Worm (Caenorhabditis elegans) whole organism, L3 larva: Measurements from ENCODE around the gene F26F4.8.

Source experiments
- elt-3 ChIP-seq, 3 experiments: fragments of 150-350 bp in 1 of 3; sonication (generic microtip) in 2 of 3; optimal IDR thresholded peaks; 2 replicates in 2 of 3; 4 replicates in 1 of 3; lab custom pipeline; 2014 to 2017; ENCODE audit warnings: missing biosample characterization in 3 of 3, missing genetic modification characterization in 3 of 3
- fkh-10 ChIP-seq: sonication (generic microtip); optimal IDR thresholded peaks from 2 replicates; lab custom pipeline; 2017; ENCODE audit warnings: missing biosample characterization, missing genetic modification reagents, missing genetic modification characterization
- fos-1 ChIP-seq: fragments of 150-350 bp; optimal IDR thresholded peaks from 2 replicates; lab custom pipeline; 2014; ENCODE audit warnings: missing biosample characterization, missing genetic modification characterization
- jun-1 ChIP-seq: fragments of 150-350 bp; optimal IDR thresholded peaks from 2 replicates; lab custom pipeline; 2014; ENCODE audit warnings: missing biosample characterization, missing genetic modification reagents, missing genetic modification characterization
- lin-15B ChIP-seq: fragments of 150-350 bp; optimal IDR thresholded peaks from 2 replicates; lab custom pipeline; 2014; ENCODE audit warnings: missing biosample characterization, missing genetic modification characterization
- lin-39 ChIP-seq: fragments of 150-350 bp; optimal IDR thresholded peaks from 2 replicates; lab custom pipeline; 2018; ENCODE audit warnings: missing biosample characterization, missing genetic modification reagents, missing genetic modification characterization
- nfya-1 ChIP-seq: sonication (generic microtip); optimal IDR thresholded peaks from 2 replicates; lab custom pipeline; 2017; ENCODE audit warnings: missing genetic modification characterization, mild to moderate bottlenecking, missing compliant biosample characterization, antibody characterized with exemption, moderate library complexity; ENCODE audit not compliant: insufficient read depth
- nhr-12 ChIP-seq: fragments of 150-350 bp; optimal IDR thresholded peaks from 2 replicates; lab custom pipeline; 2014; ENCODE audit warnings: missing biosample characterization, missing genetic modification characterization
- nhr-237 ChIP-seq: fragments of 150-350 bp; optimal IDR thresholded peaks from 2 replicates; lab custom pipeline; 2014; ENCODE audit warnings: missing biosample characterization, missing genetic modification characterization
- nhr-28 ChIP-seq: fragments of 150-350 bp; optimal IDR thresholded peaks from 2 replicates; lab custom pipeline; 2014; ENCODE audit warnings: missing biosample characterization, missing genetic modification characterization
- ztf-11 ChIP-seq: fragments of 150-350 bp; optimal IDR thresholded peaks from 2 replicates; lab custom pipeline; 2014; ENCODE audit warnings: missing biosample characterization, missing genetic modification characterization

DNA sequence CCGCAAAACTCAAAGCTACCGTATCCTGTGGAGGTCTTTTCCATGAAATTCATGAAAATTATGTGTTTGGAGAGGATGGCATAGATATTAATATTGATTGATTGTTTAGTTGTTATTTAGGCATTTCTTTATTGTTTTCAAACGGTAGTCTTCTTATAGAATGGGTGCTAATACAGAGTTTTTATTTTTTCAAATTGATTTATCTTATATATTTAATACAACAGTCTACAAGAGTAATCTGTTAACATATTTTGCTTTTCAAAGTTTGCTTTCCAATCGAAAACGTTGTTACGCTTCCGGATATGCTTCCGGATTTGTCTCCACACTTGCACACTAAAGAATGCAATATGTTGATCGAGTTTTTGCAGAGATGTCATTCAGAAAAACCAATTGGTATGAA lies 38.5 kb downstream of the F26F4.8 start, which contains the start of gene C35D10.17:
- no peak for TF ChIP-seq nhr-12 (tag; lab: Kevin White, UChicago)
- TF ChIP-seq nhr-28 (tag; lab: Kevin White, UChicago): no peak
- no peak for TF ChIP-seq fkh-10 (GFP tag; lab: Kevin White, UChicago)
- no peak for TF ChIP-seq elt-3 (tag; optimal IDR thresholded peaks at IDR 0.05; lab: Kevin White, UChicago)
- TF ChIP-seq ztf-11 (tag; lab: Kevin White, UChicago): no peak
- TF ChIP-seq lin-15B (tag; lab: Kevin White, UChicago): no peak
- TF ChIP-seq nfya-1 (tag; lab: Kevin White, UChicago): no peak
- TF ChIP-seq nhr-237 (tag; lab: Kevin White, UChicago): no peak
- no peak for TF ChIP-seq lin-39 (tag; lab: Kevin White, UChicago)
- no peak for TF ChIP-seq fos-1 (tag; lab: Kevin White, UChicago)
- no peak for TF ChIP-seq jun-1 (tag; lab: Kevin White, UChicago)
